Fruit fly (Drosophila melanogaster) whole organism, embryonic: ENCODE results near the gene CG14096.

Source experiments
- B-H2 ChIP-seq: fragments of 200-800 bp; sonication (Bioruptor generic); optimal IDR thresholded peaks from 2 replicates; lab custom pipeline; 2018; ENCODE audit warnings: missing biosample characterization, mild to moderate bottlenecking, missing genetic modification characterization
- CG10366 ChIP-seq: fragments of 200-800 bp; sonication (Bioruptor generic); IDR thresholded peaks from 2 replicates; pipeline ENCODE4 v1.3.6; 2022; ENCODE audit warnings: missing biosample characterization, missing genetic modification characterization
- CG10543 ChIP-seq: fragments of 200-800 bp; sonication (Bioruptor generic); optimal IDR thresholded peaks from 3 replicates; lab custom pipeline; 2017; ENCODE audit warnings: missing biosample characterization, mild to moderate bottlenecking, missing genetic modification characterization, moderate library complexity
- CG11504 ChIP-seq: fragments of 200-800 bp; sonication (Bioruptor generic); optimal IDR thresholded peaks from 3 replicates; lab custom pipeline; 2019; ENCODE audit warnings: missing biosample characterization, mild to moderate bottlenecking, missing genetic modification characterization, moderate library complexity
- CG12659 ChIP-seq: fragments of 200-800 bp; sonication (Bioruptor generic); optimal IDR thresholded peaks from 3 replicates; lab custom pipeline; 2017; ENCODE audit warnings: mild to moderate bottlenecking, missing biosample characterization, missing genetic modification reagents, missing genetic modification characterization
- CG12769 ChIP-seq: fragments of 200-800 bp; sonication (Bioruptor generic); optimal IDR thresholded peaks from 2 replicates; lab custom pipeline; 2019; ENCODE audit warnings: missing biosample characterization, mild to moderate bottlenecking, missing genetic modification characterization, moderate library complexity
- CG13894 ChIP-seq: fragments of 200-800 bp; sonication (Bioruptor generic); optimal IDR thresholded peaks from 3 replicates; lab custom pipeline; 2018; ENCODE audit warnings: missing biosample characterization, mild to moderate bottlenecking, missing genetic modification characterization, moderate library complexity
- CG14710 ChIP-seq: fragments of 200-800 bp; sonication (Bioruptor generic); optimal IDR thresholded peaks from 3 replicates; lab custom pipeline; 2019; ENCODE audit warnings: missing biosample characterization, mild to moderate bottlenecking, missing genetic modification characterization, moderate library complexity
- CG1529 ChIP-seq: fragments of 200-800 bp; sonication (Bioruptor generic); optimal IDR thresholded peaks from 3 replicates; lab custom pipeline; 2018; ENCODE audit warnings: missing biosample characterization, missing genetic modification characterization
- CG1832 ChIP-seq: fragments of 200-800 bp; sonication (Bioruptor generic); optimal IDR thresholded peaks from 2 replicates; lab custom pipeline; 2017; ENCODE audit warnings: missing biosample characterization, mild to moderate bottlenecking, missing genetic modification characterization, inconsistent platforms
- CG2120 ChIP-seq: fragments of 200-800 bp; sonication (Bioruptor generic); optimal IDR thresholded peaks from 3 replicates; lab custom pipeline; 2016; ENCODE audit warnings: missing biosample characterization, missing genetic modification characterization
- CG2678 ChIP-seq: fragments of 200-800 bp; sonication (Bioruptor generic); optimal IDR thresholded peaks from 3 replicates; lab custom pipeline; 2019; ENCODE audit warnings: missing biosample characterization, mild to moderate bottlenecking, missing genetic modification characterization, moderate library complexity
- CG31441 ChIP-seq: fragments of 200-800 bp; sonication (Bioruptor generic); IDR thresholded peaks from 2 replicates; pipeline ENCODE4 v1.3.6; 2022; ENCODE audit warnings: missing biosample characterization, missing genetic modification characterization
- CG32532 ChIP-seq: fragments of 200-800 bp; sonication (Bioruptor generic); IDR thresholded peaks from 2 replicates; pipeline ENCODE4 v1.3.6; 2022; ENCODE audit warnings: missing biosample characterization, missing genetic modification characterization
- CG32772 ChIP-seq: fragments of 200-800 bp; sonication (Bioruptor generic); IDR thresholded peaks from 2 replicates; pipeline ENCODE4 v1.3.6; 2022; ENCODE audit warnings: missing biosample characterization, missing genetic modification characterization
- CG34376 ChIP-seq: fragments of 200-800 bp; sonication (Bioruptor generic); optimal IDR thresholded peaks from 2 replicates; lab custom pipeline; 2018; ENCODE audit warnings: missing biosample characterization, mild to moderate bottlenecking, missing genetic modification characterization
- CG3995 ChIP-seq: fragments of 200-800 bp; sonication (Bioruptor generic); optimal IDR thresholded peaks from 3 replicates; lab custom pipeline; 2016; ENCODE audit warnings: missing biosample characterization, missing genetic modification characterization
- CG5245 ChIP-seq: fragments of 200-800 bp; sonication (Bioruptor generic); optimal IDR thresholded peaks from 3 replicates; lab custom pipeline; 2016; ENCODE audit warnings: missing biosample characterization, missing genetic modification characterization
- CG6765 ChIP-seq: fragments of 200-800 bp; sonication (Bioruptor generic); optimal IDR thresholded peaks from 3 replicates; lab custom pipeline; 2017; ENCODE audit warnings: missing biosample characterization, mild to moderate bottlenecking, missing genetic modification characterization
- CG7839 ChIP-seq: fragments of 200-800 bp; sonication (Bioruptor generic); optimal IDR thresholded peaks from 3 replicates; lab custom pipeline; 2018; ENCODE audit warnings: missing biosample characterization, mild to moderate bottlenecking, missing genetic modification characterization, moderate library complexity
- CG8290 ChIP-seq, 3 experiments: fragments of 200-800 bp; sonication (Bioruptor generic); optimal IDR thresholded peaks; 2 replicates each; lab custom pipeline; 2016 to 2019; ENCODE audit warnings: missing biosample characterization in 3 of 3, missing genetic modification characterization in 3 of 3, mild to moderate bottlenecking in 2 of 3, moderate library complexity in 1 of 3
- CG8359 ChIP-seq: fragments of 200-800 bp; sonication (Bioruptor generic); optimal IDR thresholded peaks from 2 replicates; lab custom pipeline; 2017; ENCODE audit warnings: missing biosample characterization, mild to moderate bottlenecking, missing genetic modification characterization, borderline replicate concordance
- CG9932 ChIP-seq: fragments of 200-800 bp; sonication (Bioruptor generic); IDR thresholded peaks from 2 replicates; pipeline ENCODE4 v1.3.6; 2022; ENCODE audit warnings: missing biosample characterization, missing genetic modification characterization
- CoRest ChIP-seq: fragments of 200-800 bp; sonication (Bioruptor generic); optimal IDR thresholded peaks from 3 replicates; lab custom pipeline; 2018; ENCODE audit warnings: missing biosample characterization, mild to moderate bottlenecking, missing genetic modification characterization, moderate library complexity
- Dbx ChIP-seq: fragments of 200-800 bp; sonication (Bioruptor generic); IDR thresholded peaks from 3 replicates; pipeline ENCODE4 v1.3.6; 2022; ENCODE audit warnings: missing biosample characterization, missing genetic modification characterization
- Deaf1 ChIP-seq: fragments of 200-800 bp; optimal IDR thresholded peaks from 3 replicates; lab custom pipeline; 2019; ENCODE audit warnings: missing biosample characterization, mild to moderate bottlenecking, missing genetic modification characterization, moderate library complexity
- ERR ChIP-seq: fragments of 200-800 bp; sonication (Bioruptor generic); optimal IDR thresholded peaks from 2 replicates; lab custom pipeline; 2016; ENCODE audit warnings: missing biosample characterization, missing genetic modification characterization
- Fer2 ChIP-seq: fragments of 200-800 bp; sonication (Bioruptor generic); optimal IDR thresholded peaks from 2 replicates; lab custom pipeline; 2018; ENCODE audit warnings: missing biosample characterization, mild to moderate bottlenecking, missing genetic modification characterization, moderate library complexity
- HLH3B ChIP-seq: fragments of 200-800 bp; sonication (Bioruptor generic); IDR thresholded peaks from 2 replicates; pipeline ENCODE4 v1.3.6; 2022; ENCODE audit warnings: missing biosample characterization, missing genetic modification characterization
- Hmr ChIP-seq: fragments of 200-800 bp; sonication (Bioruptor generic); optimal IDR thresholded peaks from 3 replicates; lab custom pipeline; 2017; ENCODE audit warnings: mild to moderate bottlenecking, missing biosample characterization, missing genetic modification reagents, missing genetic modification characterization
- Med ChIP-seq: fragments of 200-800 bp; sonication (Bioruptor generic); peaks from one replicate; lab custom pipeline; 2016; ENCODE audit warnings: missing biosample characterization, missing genetic modification characterization, mild to moderate bottlenecking, inconsistent platforms, moderate library complexity
- Oli ChIP-seq: fragments of 200-800 bp; sonication (Bioruptor generic); optimal IDR thresholded peaks from 2 replicates; lab custom pipeline; 2018; ENCODE audit warnings: missing biosample characterization, mild to moderate bottlenecking, missing genetic modification characterization, moderate library complexity
- Optix ChIP-seq: fragments of 200-800 bp; sonication (Bioruptor generic); IDR thresholded peaks from 3 replicates; pipeline ENCODE4 v1.3.6; 2022; ENCODE audit warnings: missing biosample characterization, missing genetic modification characterization
- Rfx ChIP-seq: fragments of 200-800 bp; sonication (Bioruptor generic); IDR thresholded peaks from 2 replicates; pipeline ENCODE4 v1.3.6; 2022; ENCODE audit warnings: missing biosample characterization, missing genetic modification characterization
- aop ChIP-seq: fragments of 200-800 bp; sonication (Bioruptor generic); IDR thresholded peaks from 2 replicates; pipeline ENCODE4 v1.3.6; 2022; ENCODE audit warnings: missing biosample characterization, missing genetic modification characterization
- cad ChIP-seq: fragments of >200 bp; optimal IDR thresholded peaks from 2 replicates; lab custom pipeline; 2017; ENCODE audit warnings: missing biosample characterization, missing genetic modification characterization
- dysf ChIP-seq: fragments of 200-800 bp; sonication (Bioruptor generic); IDR thresholded peaks from 3 replicates; pipeline ENCODE4 v1.3.6; 2022; ENCODE audit warnings: missing biosample characterization, missing genetic modification characterization
- esg ChIP-seq: fragments of 200-800 bp; sonication (Bioruptor generic); conservative IDR thresholded peaks from 2 replicates; pipeline ENCODE4 v1.3.6; 2022; ENCODE audit warnings: missing biosample characterization, missing genetic modification characterization
- exex ChIP-seq: fragments of 200-800 bp; sonication (Bioruptor generic); optimal IDR thresholded peaks from 4 replicates; lab custom pipeline; 2018; ENCODE audit warnings: missing biosample characterization, mild to moderate bottlenecking, missing genetic modification characterization, moderate library complexity
- gsb-n ChIP-seq: fragments of 200-800 bp; sonication (Bioruptor generic); optimal IDR thresholded peaks from 3 replicates; lab custom pipeline; 2018; ENCODE audit warnings: missing biosample characterization, mild to moderate bottlenecking, missing genetic modification characterization
- ind ChIP-seq: fragments of 200-800 bp; sonication (Bioruptor generic); optimal IDR thresholded peaks from 3 replicates; lab custom pipeline; 2016; ENCODE audit warnings: missing biosample characterization, missing genetic modification characterization
- lmd ChIP-seq: fragments of 200-800 bp; sonication (Bioruptor generic); IDR thresholded peaks from 2 replicates; pipeline ENCODE4 v1.3.6; 2022; ENCODE audit warnings: missing biosample characterization, missing genetic modification characterization
- pros ChIP-seq: fragments of 200-800 bp; sonication (Bioruptor generic); optimal IDR thresholded peaks from 3 replicates; lab custom pipeline; 2019; ENCODE audit warnings: missing biosample characterization, mild to moderate bottlenecking, missing genetic modification characterization, moderate library complexity
- sd ChIP-seq: fragments of 200-800 bp; sonication (Bioruptor generic); optimal IDR thresholded peaks from 3 replicates; lab custom pipeline; 2018; ENCODE audit warnings: missing biosample characterization, mild to moderate bottlenecking, missing genetic modification characterization, moderate library complexity
- ttk ChIP-seq: fragments of 200-800 bp; sonication (Bioruptor generic); IDR thresholded peaks from 2 replicates; pipeline ENCODE4 v2.1.2; 2022; ENCODE audit warnings: missing biosample characterization, missing genetic modification characterization
- vfl ChIP-seq: fragments of 200-800 bp; sonication (Bioruptor generic); optimal IDR thresholded peaks from 2 replicates; lab custom pipeline; 2016; ENCODE audit warnings: missing biosample characterization, missing genetic modification characterization
- wdn ChIP-seq: fragments of 200-800 bp; sonication (Bioruptor generic); IDR thresholded peaks from 2 replicates; pipeline ENCODE4 v1.3.6; 2022; ENCODE audit warnings: missing biosample characterization, missing genetic modification characterization

The CG14096 gene

DNA sequence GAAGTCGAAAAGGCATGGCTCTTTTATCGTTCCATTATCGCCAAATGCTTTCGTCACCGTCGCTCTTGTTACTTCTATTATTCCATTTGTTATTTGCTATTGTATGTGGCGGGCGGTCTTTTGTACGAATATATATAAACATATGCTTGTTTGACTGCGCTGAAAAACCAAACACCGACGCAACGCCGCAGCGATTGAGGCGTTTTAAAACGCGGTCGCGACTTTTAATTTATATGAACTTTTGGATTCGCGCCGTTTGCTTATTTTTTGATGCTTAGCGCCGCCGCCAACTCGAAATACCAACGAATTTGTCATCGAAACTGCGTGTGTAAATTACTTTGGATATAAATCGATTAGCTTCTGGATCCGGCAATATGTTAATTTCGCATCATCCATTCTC lies 30.3 kb upstream of the CG14096 start (continued):
- no peak for TF ChIP-seq CG14710

DNA sequence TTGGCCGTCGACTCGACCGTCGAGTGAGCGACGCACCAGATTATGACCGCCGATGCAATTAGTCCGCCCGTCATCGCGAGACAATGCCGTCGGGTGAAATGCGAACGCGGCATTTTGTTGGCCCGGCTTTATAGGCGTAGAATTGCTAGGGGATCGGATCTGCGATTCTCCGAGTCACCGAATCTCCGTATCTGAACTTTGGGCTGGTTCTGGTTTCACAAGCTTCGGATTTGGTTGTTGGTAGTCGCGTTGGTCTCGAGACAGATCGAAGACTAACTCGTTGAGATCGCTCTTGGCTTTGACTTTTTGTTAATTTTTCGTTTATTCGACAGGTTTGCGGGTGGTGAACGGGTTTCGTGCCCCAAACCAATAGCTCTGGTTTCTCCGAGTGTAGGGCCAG lies 29.7 kb upstream of the CG14096 start:
- peak; percentile 69 for TF ChIP-seq Med
- TF ChIP-seq CG12769 (tag; lab: Kevin White, UChicago) = peak; percentile 61
- TF ChIP-seq CG13894 (tag; lab: Kevin White, UChicago) = peak; percentile 54
- TF ChIP-seq Dbx (GFP tag; lab: Robert Waterston, UW) = 0 out of 3 replicates have a peak, but pooled peaks have one; percentile 16
- TF ChIP-seq wdn (GFP tag; lab: Robert Waterston, UW) = 0 out of 2 replicates have a peak, but pooled peaks have one; percentile 48
- peak; percentile 3 for TF ChIP-seq CG10543 (GFP tag; lab: Kevin White, UChicago)
- TF ChIP-seq Deaf1 (tag; lab: Kevin White, UChicago) = peak; percentile 52
- TF ChIP-seq CG6765 = peak; percentile 33
- TF ChIP-seq CG32772 (GFP tag; lab: Robert Waterston, UW) = 0 out of 2 replicates have a peak, but pooled peaks have one; percentile 21
- no peak for TF ChIP-seq HLH3B (GFP tag; lab: Robert Waterston, UW)
- no peak for TF ChIP-seq CG1529 (GFP tag; lab: Kevin White, UChicago)
- TF ChIP-seq CG9932 = peak; percentile 40; the same call in 1 of the 2 replicates
- 0 out of 2 replicates have a peak, but pooled peaks have one; percentile 9 for TF ChIP-seq ttk (GFP tag; lab: Robert Waterston, UW)
- no peak for TF ChIP-seq gsb-n (tag; lab: Kevin White, UChicago)
- peak; percentile 8 for TF ChIP-seq Hmr (GFP tag; lab: Kevin White, UChicago)
- TF ChIP-seq CG2120 = peak; percentile 3
- TF ChIP-seq CG32532 (GFP tag; lab: Robert Waterston, UW) = peak; percentile 27; the same call in 1 of the 2 replicates
- peak; percentile 28; the same call in 1 of the 3 replicates for TF ChIP-seq dysf (GFP tag; lab: Robert Waterston, UW)
- no peak for TF ChIP-seq Oli (tag; lab: Kevin White, UChicago)
- no peak for TF ChIP-seq ERR
- peak; percentile 4; the same call in 1 of the 2 replicates for TF ChIP-seq lmd
- TF ChIP-seq Rfx (GFP tag; lab: Robert Waterston, UW) = peak; percentile 33; the same call in 1 of the 2 replicates

DNA sequence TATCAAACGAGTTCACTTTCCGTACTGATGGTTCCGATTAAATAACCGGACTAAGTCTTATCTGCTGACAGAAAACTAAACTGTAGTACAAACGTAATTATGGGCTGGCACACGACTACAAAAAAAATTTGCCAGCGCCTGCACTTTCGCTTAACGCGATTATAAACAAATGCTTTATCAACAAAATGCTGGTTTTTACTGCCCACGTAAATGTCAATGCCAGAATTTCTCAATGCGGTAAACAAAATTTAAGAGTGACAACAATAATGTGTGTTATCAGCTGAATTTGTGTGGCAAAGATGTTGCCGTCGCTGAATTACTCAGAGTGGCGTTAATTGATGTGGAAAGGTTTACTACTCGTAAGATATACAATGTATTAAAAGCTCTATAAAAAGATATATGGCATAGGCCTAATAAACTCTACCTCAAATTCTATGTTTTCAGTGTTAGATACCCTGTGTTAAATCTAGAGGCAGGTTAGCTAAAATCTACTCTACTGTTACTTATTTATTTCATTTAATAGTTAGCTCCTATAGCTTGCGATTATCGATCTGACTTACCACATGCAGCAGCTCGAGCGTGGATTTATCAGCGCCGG lies 29.2 kb upstream of the CG14096 start:
- TF ChIP-seq CG10366 (GFP tag; lab: Robert Waterston, UW) = no peak
- TF ChIP-seq exex (tag; lab: Kevin White, UChicago) = peak; percentile 46
- TF ChIP-seq CG12659 = peak; percentile 2
- TF ChIP-seq esg = no peak
- TF ChIP-seq CG2678 (tag; lab: Kevin White, UChicago) = peak; percentile 46
- no peak for TF ChIP-seq Fer2 (tag; lab: Kevin White, UChicago)
- TF ChIP-seq B-H2 = no peak
- TF ChIP-seq Optix (GFP tag; lab: Robert Waterston, UW) = no peak
- TF ChIP-seq pros (GFP tag; lab: Kevin White, UChicago) = no peak
- no peak for TF ChIP-seq CG5245 (GFP tag; lab: Kevin White, UChicago)
- TF ChIP-seq CG11504 (tag; lab: Kevin White, UChicago) = peak; percentile 13
- no peak for TF ChIP-seq ind (GFP tag; lab: Kevin White, UChicago)
- TF ChIP-seq CoRest (tag; lab: Kevin White, UChicago) = peak; percentile 8
- no peak for TF ChIP-seq CG7839 (tag; lab: Kevin White, UChicago)
- no peak for TF ChIP-seq CG1832 (GFP tag; lab: Kevin White, UChicago)
- no peak for TF ChIP-seq CG31441 (GFP tag; lab: Robert Waterston, UW)
- TF ChIP-seq CG8290 (GFP tag; optimal IDR thresholded peaks at IDR 0.05; lab: Kevin White, UChicago) = no peak
- peak in 1 of 2 experiments; percentile 21 for TF ChIP-seq CG8290 (tag; optimal IDR thresholded peaks at IDR 0.05; lab: Kevin White, UChicago)
- peak; percentile 63 for TF ChIP-seq CG34376 (GFP tag; lab: Kevin White, UChicago)
- TF ChIP-seq sd = peak; percentile 24
- TF ChIP-seq CG3995 (GFP tag; lab: Kevin White, UChicago) = no peak
- TF ChIP-seq vfl (GFP tag; lab: Kevin White, UChicago) = no peak
- TF ChIP-seq aop (GFP tag; lab: Robert Waterston, UW) = no peak
- TF ChIP-seq CG8359 (GFP tag; lab: Kevin White, UChicago) = no peak
- no peak for TF ChIP-seq CG2120
- TF ChIP-seq cad (GFP tag; lab: Kevin White, UChicago) = no peak
